Worm (Caenorhabditis elegans) whole organism, L4/young adult: ENCODE measurements around the gene C15B12.3.

ENCODE experiments used
- W03F9.2 ChIP-seq: fragments of 150-350 bp; optimal IDR thresholded peaks from 2 replicates; lab custom pipeline; 2014; ENCODE audit warnings: missing biosample characterization, missing genetic modification characterization
- dao-5 ChIP-seq: sonication (generic microtip); optimal IDR thresholded peaks from 2 replicates; lab custom pipeline; 2016; ENCODE audit warnings: missing genotype, missing genetic modification characterization, moderate library complexity, missing compliant biosample characterization
- him-1 ChIP-seq: sonication (generic microtip); optimal IDR thresholded peaks from 2 replicates; lab custom pipeline; 2016; ENCODE audit warnings: missing genotype, missing genetic modification reagents, missing genetic modification characterization, missing compliant biosample characterization

DNA sequence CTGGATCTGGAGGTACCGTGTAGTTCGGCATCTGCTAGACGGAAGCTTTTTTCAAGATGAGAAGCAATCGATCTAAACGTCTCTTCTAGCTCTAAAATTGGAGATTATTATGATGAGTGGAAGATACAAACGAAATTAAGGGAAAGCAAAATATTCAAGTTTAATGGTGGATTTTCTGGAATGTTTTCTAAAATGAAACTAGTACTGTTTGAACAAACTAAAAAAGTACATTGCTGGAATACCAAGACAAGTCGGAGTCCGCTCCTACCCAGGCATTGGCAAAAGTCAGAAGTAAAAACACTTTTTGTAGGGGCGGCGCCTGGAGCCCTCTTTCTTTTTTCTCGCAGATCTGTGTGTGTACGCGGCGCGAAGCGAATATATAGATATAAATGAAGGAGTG lies 17.4 kb upstream of the C15B12.3 start, which contains the start of gene gar-1:
- TF ChIP-seq dao-5 (tag; lab: Kevin White, UChicago), result no peak
- TF ChIP-seq W03F9.2 (tag; lab: Kevin White, UChicago), result no peak
- TF ChIP-seq him-1, result no peak
